In genomic region chr3R:9246879-9247621, dm6 we compare ENCODE assay signal across 1 fruit fly cellular context.
TF ChIP-seq lines count a peak whose summit lies in the region.

No protein-coding gene starts in this region.

TF ChIP-seq in whole organism, embryonic, 481 proteins besides CTCF, POLR2A, EP300 and RAD21 (continued from another document and continues in another):
- peak; percentile 62 for TF ChIP-seq NC2β (GFP tag; optimal IDR thresholded peaks at IDR 0.05; lab: Kevin White, UChicago)
- peak; percentile 64 for TF ChIP-seq Mes4 (GFP tag; optimal IDR thresholded peaks at IDR 0.05; lab: Kevin White, UChicago)
- peak; percentile 20 for TF ChIP-seq CG10654 (GFP tag; optimal IDR thresholded peaks at IDR 0.05; lab: Kevin White, UChicago)
- no peak for TF ChIP-seq abd-A (tag; optimal IDR thresholded peaks at IDR 0.05; lab: Kevin White, UChicago)
- TF ChIP-seq CG4328 (GFP tag; optimal IDR thresholded peaks at IDR 0.05; lab: Kevin White, UChicago) = peak; percentile 48
- TF ChIP-seq ken (GFP tag; IDR thresholded peaks at IDR 0.05; lab: Robert Waterston, UW) = peak; percentile 37; the same call in 1 of the 3 replicates
- TF ChIP-seq Vsx1 (GFP tag; optimal IDR thresholded peaks at IDR 0.05; lab: Kevin White, UChicago) = no peak
- TF ChIP-seq Chrac-16 (GFP tag; optimal IDR thresholded peaks at IDR 0.05; lab: Kevin White, UChicago) = peak; percentile 35
- peak; percentile 51 for TF ChIP-seq ems (GFP tag; optimal IDR thresholded peaks at IDR 0.05; lab: Kevin White, UChicago)
- peak; percentile 45; the same call in 1 of the 3 replicates for TF ChIP-seq CG11093 (GFP tag; IDR thresholded peaks at IDR 0.05; lab: Robert Waterston, UW)
- no peak for TF ChIP-seq crp (GFP tag; optimal IDR thresholded peaks at IDR 0.05; lab: Kevin White, UChicago)
- no peak for TF ChIP-seq CG8089 (GFP tag; optimal IDR thresholded peaks at IDR 0.05; lab: Kevin White, UChicago)
- TF ChIP-seq ato (GFP tag; IDR thresholded peaks at IDR 0.05; lab: Robert Waterston, UW; ENCODE audit: partially characterized antibody) = no peak
- no peak for TF ChIP-seq CG11247 (GFP tag; IDR thresholded peaks at IDR 0.05; lab: Robert Waterston, UW)
- no peak for TF ChIP-seq da (GFP tag; optimal IDR thresholded peaks at IDR 0.05; lab: Kevin White, UChicago)
- TF ChIP-seq CG15269 (tag; optimal IDR thresholded peaks at IDR 0.05; lab: Kevin White, UChicago) = peak; percentile 51
- TF ChIP-seq CG8359 (GFP tag; optimal IDR thresholded peaks at IDR 0.05; lab: Kevin White, UChicago; ENCODE audit: borderline replicate concordance) = peak; percentile 65
- peak; percentile 24 for TF ChIP-seq pho (GFP tag; optimal IDR thresholded peaks at IDR 0.05; lab: Kevin White, UChicago)
- peak; percentile 21 for TF ChIP-seq slp2 (GFP tag; optimal IDR thresholded peaks at IDR 0.05; lab: Kevin White, UChicago)
- no peak for TF ChIP-seq CG6272 (GFP tag; IDR thresholded peaks at IDR 0.05; lab: Robert Waterston, UW)
- TF ChIP-seq zfh1 (GFP tag; IDR thresholded peaks at IDR 0.05; lab: Robert Waterston, UW) = peak; percentile 69; the same call in 1 of the 3 replicates
- TF ChIP-seq CG8944 (GFP tag; optimal IDR thresholded peaks at IDR 0.05; lab: Kevin White, UChicago) = peak; percentile 5
- TF ChIP-seq Asciz (GFP tag; optimal IDR thresholded peaks at IDR 0.05; lab: Kevin White, UChicago) = peak; percentile 79
- no peak for TF ChIP-seq CG18011 (GFP tag; optimal IDR thresholded peaks at IDR 0.05; lab: Kevin White, UChicago)
- TF ChIP-seq CG31224 (GFP tag; IDR thresholded peaks at IDR 0.05; lab: Robert Waterston, UW) = peak; percentile 13; the same call in 1 of the 2 replicates
- TF ChIP-seq crc (GFP tag; optimal IDR thresholded peaks at IDR 0.05; lab: Kevin White, UChicago) = no peak
- TF ChIP-seq fd3F (GFP tag; optimal IDR thresholded peaks at IDR 0.05; lab: Kevin White, UChicago) = no peak
- peak; percentile 74 for TF ChIP-seq PHDP (tag; optimal IDR thresholded peaks at IDR 0.05; lab: Kevin White, UChicago)
- TF ChIP-seq CG12236 (GFP tag; optimal IDR thresholded peaks at IDR 0.05; lab: Kevin White, UChicago) = peak; percentile 35
- no peak for TF ChIP-seq CG7745 (tag; optimal IDR thresholded peaks at IDR 0.05; lab: Kevin White, UChicago)
- TF ChIP-seq CG11398 (GFP tag; optimal IDR thresholded peaks at IDR 0.05; lab: Kevin White, UChicago) = peak; percentile 45
- no peak for TF ChIP-seq run (tag; optimal IDR thresholded peaks at IDR 0.05; lab: Kevin White, UChicago)
- TF ChIP-seq Ada2b (GFP tag; IDR thresholded peaks at IDR 0.05; lab: Robert Waterston, UW) = peak; percentile 52; the same call in 1 of the 2 replicates
- peak; percentile 25 for TF ChIP-seq CG6654 (GFP tag; optimal IDR thresholded peaks at IDR 0.05; lab: Kevin White, UChicago)
- peak; percentile 23 for TF ChIP-seq CG6683 (GFP tag; optimal IDR thresholded peaks at IDR 0.05; lab: Kevin White, UChicago)
- TF ChIP-seq usp (GFP tag; optimal IDR thresholded peaks at IDR 0.05; lab: Kevin White, UChicago) = no peak
- TF ChIP-seq nau (GFP tag; optimal IDR thresholded peaks at IDR 0.05; lab: Kevin White, UChicago) = no peak
- no peak for TF ChIP-seq ap (GFP tag; IDR thresholded peaks at IDR 0.05; lab: Robert Waterston, UW)
- TF ChIP-seq ac (GFP tag; optimal IDR thresholded peaks at IDR 0.05; lab: Kevin White, UChicago) = no peak
- TF ChIP-seq hbn (GFP tag; IDR thresholded peaks at IDR 0.05; lab: Robert Waterston, UW; ENCODE audit: partially characterized antibody) = no peak
- no peak for TF ChIP-seq br (optimal IDR thresholded peaks at IDR 0.05; lab: Kevin White, UChicago)
- no peak for TF ChIP-seq hb (GFP tag; IDR thresholded peaks at IDR 0.05; lab: Robert Waterston, UW; ENCODE audit: partially characterized antibody)
- TF ChIP-seq vfl (GFP tag; optimal IDR thresholded peaks at IDR 0.05; lab: Kevin White, UChicago) = peak; percentile 17
- TF ChIP-seq jigr1 (GFP tag; IDR thresholded peaks at IDR 0.05; lab: Robert Waterston, UW) = no peak
- TF ChIP-seq CG4424 (GFP tag; optimal IDR thresholded peaks at IDR 0.05; lab: Kevin White, UChicago) = peak; percentile 67
- no peak for TF ChIP-seq CG10959 (GFP tag; IDR thresholded peaks at IDR 0.05; lab: Robert Waterston, UW)
- peak; percentile 72 for TF ChIP-seq CG7839 (tag; optimal IDR thresholded peaks at IDR 0.05; lab: Kevin White, UChicago)
- peak; percentile 28 for TF ChIP-seq CG5245 (GFP tag; optimal IDR thresholded peaks at IDR 0.05; lab: Kevin White, UChicago)
- no peak for TF ChIP-seq pan (optimal IDR thresholded peaks at IDR 0.05; lab: Kevin White, UChicago)
- peak in 1 of 2 experiments; percentile 18 for TF ChIP-seq pan (GFP tag; optimal IDR thresholded peaks at IDR 0.05 in 1 of 2, IDR thresholded peaks at IDR 0.05 in 1 of 2)
- TF ChIP-seq en (GFP tag; optimal IDR thresholded peaks at IDR 0.05; lab: Kevin White, UChicago) = peak; percentile 4
- TF ChIP-seq CG13424 (tag; optimal IDR thresholded peaks at IDR 0.05; lab: Kevin White, UChicago) = peak; percentile 77
- TF ChIP-seq Hsf (GFP tag; optimal IDR thresholded peaks at IDR 0.05; lab: Kevin White, UChicago) = peak; percentile 60
- TF ChIP-seq CG6765 (GFP tag; optimal IDR thresholded peaks at IDR 0.05; lab: Kevin White, UChicago) = no peak
- peak; percentile 64 for TF ChIP-seq grau (tag; optimal IDR thresholded peaks at IDR 0.05; lab: Kevin White, UChicago)
- TF ChIP-seq CG34224 (GFP tag; IDR thresholded peaks at IDR 0.05; lab: Robert Waterston, UW; ENCODE audit: partially characterized antibody) = no peak
- peak; percentile 80 for TF ChIP-seq CG18262 (tag; optimal IDR thresholded peaks at IDR 0.05; lab: Kevin White, UChicago)
- no peak for TF ChIP-seq NFAT (GFP tag; IDR thresholded peaks at IDR 0.05; lab: Robert Waterston, UW)
- peak; percentile 1 for TF ChIP-seq Dek (tag; optimal IDR thresholded peaks at IDR 0.05; lab: Kevin White, UChicago)
- no peak for TF ChIP-seq emc (GFP tag; optimal IDR thresholded peaks at IDR 0.05; lab: Kevin White, UChicago)
- peak; percentile 51 for TF ChIP-seq CG1603 (tag; optimal IDR thresholded peaks at IDR 0.05; lab: Kevin White, UChicago)
- TF ChIP-seq twi (tag; optimal IDR thresholded peaks at IDR 0.05; lab: Kevin White, UChicago) = peak; percentile 21
- TF ChIP-seq stwl (tag; optimal IDR thresholded peaks at IDR 0.05; lab: Kevin White, UChicago) = no peak
- TF ChIP-seq nerfin-2 (GFP tag; IDR thresholded peaks at IDR 0.05; lab: Robert Waterston, UW; ENCODE audit: partially characterized antibody) = no peak
- peak; percentile 36 for TF ChIP-seq Lhr (GFP tag; optimal IDR thresholded peaks at IDR 0.05; lab: Kevin White, UChicago)
- TF ChIP-seq CG17612 (GFP tag; IDR thresholded peaks at IDR 0.05; lab: Robert Waterston, UW) = no peak
- 0 out of 2 replicates have a peak, but pooled peaks have one; percentile 6 for TF ChIP-seq lmd (GFP tag; IDR thresholded peaks at IDR 0.05; lab: Robert Waterston, UW)
- TF ChIP-seq Dref (GFP tag; IDR thresholded peaks at IDR 0.05; lab: Robert Waterston, UW) = no peak
- peak; percentile 50 for TF ChIP-seq Nf-YB (GFP tag; optimal IDR thresholded peaks at IDR 0.05; lab: Kevin White, UChicago)
- TF ChIP-seq Hr51 (GFP tag; optimal IDR thresholded peaks at IDR 0.05; lab: Kevin White, UChicago) = peak in 1 of 2 experiments; percentile 2
- TF ChIP-seq maf-S (GFP tag; optimal IDR thresholded peaks at IDR 0.05; lab: Kevin White, UChicago) = no peak
- TF ChIP-seq lab (GFP tag; optimal IDR thresholded peaks at IDR 0.05; lab: Kevin White, UChicago) = no peak
- TF ChIP-seq CG1602 (GFP tag; optimal IDR thresholded peaks at IDR 0.05; lab: Kevin White, UChicago) = peak; percentile 45
- TF ChIP-seq Xrp1 (GFP tag; IDR thresholded peaks at IDR 0.05; lab: Robert Waterston, UW) = peak; percentile 81
- TF ChIP-seq btn (GFP tag; optimal IDR thresholded peaks at IDR 0.05; lab: Kevin White, UChicago) = peak; percentile 27
- no peak for TF ChIP-seq inv (GFP tag; IDR thresholded peaks at IDR 0.05; lab: Robert Waterston, UW; ENCODE audit: partially characterized antibody)
- peak; percentile 79 for TF ChIP-seq CG10267 (tag; optimal IDR thresholded peaks at IDR 0.05; lab: Kevin White, UChicago)
- peak; percentile 65 for TF ChIP-seq CG30403 (GFP tag; optimal IDR thresholded peaks at IDR 0.05; lab: Kevin White, UChicago)
- TF ChIP-seq CG7556 (GFP tag; optimal IDR thresholded peaks at IDR 0.05; lab: Kevin White, UChicago) = peak; percentile 62
- TF ChIP-seq CG9727 (GFP tag; optimal IDR thresholded peaks at IDR 0.05; lab: Kevin White, UChicago) = peak; percentile 59
- TF ChIP-seq pnt (GFP tag; optimal IDR thresholded peaks at IDR 0.05; lab: Kevin White, UChicago) = peak; percentile 10
- TF ChIP-seq esg (GFP tag; conservative IDR thresholded peaks at IDR 0.05; lab: Robert Waterston, UW) = peak; percentile 52; the same call in 1 of the 2 replicates
- peak; percentile 53 for TF ChIP-seq CG3407 (GFP tag; optimal IDR thresholded peaks at IDR 0.05; lab: Kevin White, UChicago)
- TF ChIP-seq CG12391 (tag; optimal IDR thresholded peaks at IDR 0.05; lab: Kevin White, UChicago) = peak; percentile 78
- peak; percentile 54 to 56 for TF ChIP-seq Pdp1 (GFP tag; optimal IDR thresholded peaks at IDR 0.05; lab: Kevin White, UChicago)
- no peak for TF ChIP-seq Adf1 (GFP tag; IDR thresholded peaks at IDR 0.05; lab: Robert Waterston, UW)
- no peak for TF ChIP-seq CG1647 (GFP tag; optimal IDR thresholded peaks at IDR 0.05; lab: Kevin White, UChicago)
- TF ChIP-seq Scr (GFP tag; IDR thresholded peaks at IDR 0.05; lab: Robert Waterston, UW; ENCODE audit: partially characterized antibody) = no peak
- TF ChIP-seq nerfin-1 (tag; optimal IDR thresholded peaks at IDR 0.05; lab: Kevin White, UChicago) = peak; percentile 80
- no peak for TF ChIP-seq toy (GFP tag; IDR thresholded peaks at IDR 0.05; lab: Robert Waterston, UW)
- peak; percentile 74 for TF ChIP-seq Sox102F (GFP tag; optimal IDR thresholded peaks at IDR 0.05; lab: Kevin White, UChicago)
- TF ChIP-seq CG7928 (GFP tag; optimal IDR thresholded peaks at IDR 0.05; lab: Kevin White, UChicago) = no peak
- no peak for TF ChIP-seq CG10565 (GFP tag; optimal IDR thresholded peaks at IDR 0.05; lab: Kevin White, UChicago)
- peak; percentile 52 for TF ChIP-seq odd (GFP tag; optimal IDR thresholded peaks at IDR 0.05; lab: Kevin White, UChicago)
- TF ChIP-seq Bgb (GFP tag; IDR thresholded peaks at IDR 0.05; lab: Robert Waterston, UW; ENCODE audit: partially characterized antibody) = no peak
- peak; percentile 86 for TF ChIP-seq kni (GFP tag; optimal IDR thresholded peaks at IDR 0.05; lab: Kevin White, UChicago)
- no peak for TF ChIP-seq CG11695 (GFP tag; IDR thresholded peaks at IDR 0.05; lab: Robert Waterston, UW)
- TF ChIP-seq CG3065 (GFP tag; optimal IDR thresholded peaks at IDR 0.05; lab: Kevin White, UChicago) = no peak
- peak; percentile 51; the same call in 1 of the 3 replicates for TF ChIP-seq dysf (GFP tag; IDR thresholded peaks at IDR 0.05; lab: Robert Waterston, UW)
- TF ChIP-seq tgo (GFP tag; IDR thresholded peaks at IDR 0.05; lab: Robert Waterston, UW) = peak; percentile 15; the same call in 1 of the 3 replicates
- TF ChIP-seq CG18599 (GFP tag; optimal IDR thresholded peaks at IDR 0.05; lab: Kevin White, UChicago) = peak; percentile 18
- TF ChIP-seq E2f1 (GFP tag; IDR thresholded peaks at IDR 0.05; lab: Robert Waterston, UW) = peak; percentile 43
- no peak for TF ChIP-seq slou (GFP tag; optimal IDR thresholded peaks at IDR 0.05; lab: Kevin White, UChicago)
- peak; percentile 60 for TF ChIP-seq Side (GFP tag; optimal IDR thresholded peaks at IDR 0.05; lab: Kevin White, UChicago)
- TF ChIP-seq E2f2 (GFP tag; IDR thresholded peaks at IDR 0.05; lab: Robert Waterston, UW) = no peak; the same call in 1 of the 2 replicates
- no peak for TF ChIP-seq ash1 (GFP tag; optimal IDR thresholded peaks at IDR 0.05; lab: Kevin White, UChicago)
- TF ChIP-seq Ssrp (tag; optimal IDR thresholded peaks at IDR 0.05; lab: Kevin White, UChicago) = peak; percentile 63
- peak; percentile 37 for TF ChIP-seq eyg (GFP tag; optimal IDR thresholded peaks at IDR 0.05; lab: Kevin White, UChicago)
- TF ChIP-seq sob (GFP tag; IDR thresholded peaks at IDR 0.05; lab: Robert Waterston, UW) = peak; percentile 55; the same call in 1 of the 2 replicates
- 0 out of 4 replicates have a peak, but pooled peaks have one; percentile 4 for TF ChIP-seq Gug (GFP tag; IDR thresholded peaks at IDR 0.05; lab: Robert Waterston, UW)
- peak; percentile 40 for TF ChIP-seq org-1 (GFP tag; optimal IDR thresholded peaks at IDR 0.05; lab: Kevin White, UChicago)
- TF ChIP-seq CG2875 (GFP tag; optimal IDR thresholded peaks at IDR 0.05; lab: Kevin White, UChicago) = peak; percentile 72
- peak; percentile 91 for TF ChIP-seq CG10979 (tag; optimal IDR thresholded peaks at IDR 0.05; lab: Kevin White, UChicago)
- no peak for TF ChIP-seq Oaz (GFP tag; IDR thresholded peaks at IDR 0.05; lab: Robert Waterston, UW)
- no peak for TF ChIP-seq CG3995 (GFP tag; optimal IDR thresholded peaks at IDR 0.05; lab: Kevin White, UChicago)
- no peak for TF ChIP-seq tup (GFP tag; optimal IDR thresholded peaks at IDR 0.05; lab: Kevin White, UChicago)
- TF ChIP-seq CG2712 (tag; optimal IDR thresholded peaks at IDR 0.05; lab: Kevin White, UChicago) = peak; percentile 86
- no peak for TF ChIP-seq Poxn (GFP tag; IDR thresholded peaks at IDR 0.05; lab: Robert Waterston, UW)
- TF ChIP-seq zfh2 (GFP tag; optimal IDR thresholded peaks at IDR 0.05; lab: Kevin White, UChicago) = no peak
- TF ChIP-seq Aef1 (GFP tag; IDR thresholded peaks at IDR 0.05; lab: Robert Waterston, UW) = no peak; the same call in 2 of the 3 replicates
- no peak for TF ChIP-seq CG14667 (GFP tag; IDR thresholded peaks at IDR 0.05; lab: Robert Waterston, UW)
- TF ChIP-seq TFAM (GFP tag; optimal IDR thresholded peaks at IDR 0.05; lab: Kevin White, UChicago) = no peak
- peak; percentile 65; the same call in 1 of the 2 replicates for TF ChIP-seq HLH3B (GFP tag; IDR thresholded peaks at IDR 0.05; lab: Robert Waterston, UW)
- TF ChIP-seq CG2120 (GFP tag; optimal IDR thresholded peaks at IDR 0.05; lab: Kevin White, UChicago) = peak; percentile 31
- no peak for TF ChIP-seq cas (GFP tag; IDR thresholded peaks at IDR 0.05; lab: Robert Waterston, UW)
- TF ChIP-seq fd96Cb (tag; optimal IDR thresholded peaks at IDR 0.05; lab: Kevin White, UChicago) = peak; percentile 69
- TF ChIP-seq ranshi (GFP tag; IDR thresholded peaks at IDR 0.05; lab: Robert Waterston, UW) = peak; percentile 56; the same call in 1 of the 2 replicates
- no peak for TF ChIP-seq dan (GFP tag; IDR thresholded peaks at IDR 0.05; lab: Robert Waterston, UW)
- no peak for TF ChIP-seq CG11560 (tag; IDR thresholded peaks at IDR 0.05; lab: Robert Waterston, UW)
- TF ChIP-seq H15 (GFP tag; IDR thresholded peaks at IDR 0.05; lab: Robert Waterston, UW) = no peak
- peak in 1 of 2 experiments; percentile 56 for TF ChIP-seq Eip74EF (GFP tag; optimal IDR thresholded peaks at IDR 0.05; lab: Kevin White, UChicago)
